Worm (Caenorhabditis elegans): ENCODE data around the gene vit-3.

DNA sequence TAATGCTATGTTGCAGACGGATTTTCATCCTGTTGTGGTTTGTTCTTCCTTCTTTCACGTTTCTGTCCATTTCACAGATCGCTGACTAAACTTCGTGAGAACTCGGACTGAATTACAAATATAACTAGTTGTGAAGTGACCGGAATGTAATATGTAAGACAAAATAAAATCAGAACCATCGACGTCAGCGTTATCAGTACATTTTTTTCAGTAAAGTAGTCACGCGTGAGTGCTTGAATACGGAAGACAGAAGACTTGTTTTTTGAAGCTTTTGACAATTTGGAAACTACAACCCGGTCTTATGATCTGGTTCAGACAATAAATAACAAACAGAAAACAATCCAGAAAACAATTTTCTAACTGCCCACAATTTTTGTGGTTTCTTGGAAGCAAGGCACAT is 9.5 kb upstream of the vit-3 start:
- TF ChIP-seq med-1 (GFP tag; optimal IDR thresholded peaks at IDR 0.05; ENCODE audit: insufficient read depth) (no peak), flt-1 (GFP tag; IDR thresholded peaks at IDR 0.05) (no peak), ztf-29 (GFP tag; IDR thresholded peaks at IDR 0.05) (no peak), ref-1 (GFP tag; conservative IDR thresholded peaks at IDR 0.05) (no peak), klf-2 (GFP tag; conservative IDR thresholded peaks at IDR 0.05) (no peak), tab-1 (GFP tag; IDR thresholded peaks at IDR 0.05) (no peak), ztf-23 (GFP tag; IDR thresholded peaks at IDR 0.05) (no peak), T22C8.4 (GFP tag; IDR thresholded peaks at IDR 0.05) (no peak)
